Fruit fly (Drosophila melanogaster) S2 (cell line): ENCODE measurements around the gene LysE.

Source experiments
- CG8478 ChIP-seq: fragments of >200 bp; optimal IDR thresholded peaks from 2 replicates; lab custom pipeline; 2018
- CTCF ChIP-seq, 2 experiments: fragments of >200 bp; optimal IDR thresholded peaks; 2 replicates each; lab custom pipeline; 2018

The LysE gene

dm6 chr3L:1212571-1212970 lies at the start of gene LysE:
Gene LysE (plus strand): TSS chr3L:1212827.
- no peak for TF ChIP-seq CG8478 (lab: Kevin White, UChicago)

- TF ChIP-seq CTCF (optimal IDR thresholded peaks at IDR 0.05; lab: Kevin White, UChicago) (no peak), CG8478 (lab: Kevin White, UChicago) (no peak)
Observed at dm6 chr3L:1165808-1166207, 46.8 kb upstream of the LysE start.

- TF ChIP-seq CTCF (optimal IDR thresholded peaks at IDR 0.05; lab: Kevin White, UChicago) = no peak
- TF ChIP-seq CG8478 (lab: Kevin White, UChicago) = no peak
Observed at dm6 chr3L:1166266-1166665, 46.4 kb upstream of the LysE start.

dm6 chr3L:1166945-1167913 lies 45.4 kb upstream of the LysE start:
- no peak for TF ChIP-seq CTCF (optimal IDR thresholded peaks at IDR 0.05; lab: Kevin White, UChicago)
- no peak for TF ChIP-seq CG8478 (lab: Kevin White, UChicago)

dm6 chr3L:1168445-1168844 lies 44.2 kb upstream of the LysE start:
- no peak for TF ChIP-seq CG8478 (lab: Kevin White, UChicago)

dm6 chr3L:1169617-1170016 lies 43.0 kb upstream of the LysE start:
- no peak for TF ChIP-seq CG8478 (lab: Kevin White, UChicago)
- no peak for TF ChIP-seq CTCF (optimal IDR thresholded peaks at IDR 0.05; lab: Kevin White, UChicago)

- TF ChIP-seq CG8478 (lab: Kevin White, UChicago) = no peak
- no peak for TF ChIP-seq CTCF (optimal IDR thresholded peaks at IDR 0.05; lab: Kevin White, UChicago)
Observed at dm6 chr3L:1170611-1171010, 42.0 kb upstream of the LysE start.

- TF ChIP-seq CG8478 (lab: Kevin White, UChicago) = no peak
- no peak for TF ChIP-seq CTCF (optimal IDR thresholded peaks at IDR 0.05; lab: Kevin White, UChicago)
Observed at dm6 chr3L:1172858-1173257, 39.8 kb upstream of the LysE start.

dm6 chr3L:1176515-1176914 lies 36.1 kb upstream of the LysE start:
- TF ChIP-seq CTCF (optimal IDR thresholded peaks at IDR 0.05; lab: Kevin White, UChicago) (no peak), CG8478 (lab: Kevin White, UChicago) (no peak)

dm6 chr3L:1177085-1177484 lies 35.5 kb upstream of the LysE start, which contains the start of gene bab2:
Gene bab2 (minus strand): TSS chr3L:1177276.
- no peak for TF ChIP-seq CTCF (optimal IDR thresholded peaks at IDR 0.05; lab: Kevin White, UChicago)
- TF ChIP-seq CG8478 (lab: Kevin White, UChicago) = no peak

dm6 chr3L:1178115-1178583 lies 34.5 kb upstream of the LysE start:
- TF ChIP-seq CG8478 (lab: Kevin White, UChicago) = peak; percentile 79
- no peak for TF ChIP-seq CTCF (optimal IDR thresholded peaks at IDR 0.05; lab: Kevin White, UChicago)

dm6 chr3L:1183467-1183866 lies 29.2 kb upstream of the LysE start:
- no peak for TF ChIP-seq CG8478 (lab: Kevin White, UChicago)
- TF ChIP-seq CTCF (optimal IDR thresholded peaks at IDR 0.05; lab: Kevin White, UChicago) = no peak

dm6 chr3L:1188936-1189659 lies 23.5 kb upstream of the LysE start, which contains the start of gene CG13912:
Gene CG13912 (plus strand): TSS chr3L:1189588.
- peak; percentile 49 to 53 for TF ChIP-seq CTCF (optimal IDR thresholded peaks at IDR 0.05; lab: Kevin White, UChicago)
- no peak for TF ChIP-seq CG8478 (lab: Kevin White, UChicago)

- TF ChIP-seq CTCF (optimal IDR thresholded peaks at IDR 0.05; lab: Kevin White, UChicago) (no peak), CG8478 (lab: Kevin White, UChicago) (no peak)
Observed at dm6 chr3L:1193123-1193844, 19.3 kb upstream of the LysE start, which contains the start of gene Trhn. Gene Trhn (minus strand): TSS chr3L:1193173.
